Fruit fly (Drosophila melanogaster): ENCODE results near the gene AIF.

The AIF gene

dm6 chr2L:2161244-2162243, 10.0 kb downstream of the AIF start (continued):
- TF ChIP-seq Ravus (GFP tag; IDR thresholded peaks at IDR 0.05), result no peak
- no peak for TF ChIP-seq eve (GFP tag; optimal IDR thresholded peaks at IDR 0.05)
- TF ChIP-seq Gsc (GFP tag; IDR thresholded peaks at IDR 0.05), result no peak
- peak; percentile 58 for TF ChIP-seq CG10979 (tag; optimal IDR thresholded peaks at IDR 0.05)
- TF ChIP-seq Bdp1 (GFP tag; optimal IDR thresholded peaks at IDR 0.05), result no peak
- no peak for TF ChIP-seq Fer1 (GFP tag; optimal IDR thresholded peaks at IDR 0.05)
- TF ChIP-seq gt (GFP tag; IDR thresholded peaks at IDR 0.05), result no peak
- peak; percentile 5; the same call in 1 of the 2 replicates for TF ChIP-seq Rfx (GFP tag; IDR thresholded peaks at IDR 0.05)
- peak; percentile 96 for TF ChIP-seq CG15479 (GFP tag; optimal IDR thresholded peaks at IDR 0.05)
- TF ChIP-seq pum (GFP tag; optimal IDR thresholded peaks at IDR 0.05), result peak; percentile 28
- TF ChIP-seq croc (GFP tag; conservative IDR thresholded peaks at IDR 0.05), result no peak
- TF ChIP-seq CG8290 (GFP tag; optimal IDR thresholded peaks at IDR 0.05), result no peak
- no peak for TF ChIP-seq CG8290 (tag; optimal IDR thresholded peaks at IDR 0.05)
- TF ChIP-seq Hr39 (optimal IDR thresholded peaks at IDR 0.05), result no peak
- peak; percentile 33; the same call in 1 of the 3 replicates for TF ChIP-seq tgo (GFP tag; IDR thresholded peaks at IDR 0.05)
- no peak for TF ChIP-seq CG12744 (GFP tag; optimal IDR thresholded peaks at IDR 0.05)
- TF ChIP-seq bigmax (GFP tag; optimal IDR thresholded peaks at IDR 0.05), result no peak
- peak; percentile 63 for TF ChIP-seq CG4424 (GFP tag; optimal IDR thresholded peaks at IDR 0.05)
- no peak for TF ChIP-seq CG11085 (GFP tag; IDR thresholded peaks at IDR 0.05)
- no peak for TF ChIP-seq CG14860 (GFP tag; IDR thresholded peaks at IDR 0.05; ENCODE audit: partially characterized antibody)
- TF ChIP-seq CG8359 (GFP tag; optimal IDR thresholded peaks at IDR 0.05; ENCODE audit: borderline replicate concordance), result no peak
- TF ChIP-seq Abd-B (GFP tag; optimal IDR thresholded peaks at IDR 0.05), result peak; percentile 9
- no peak for TF ChIP-seq Bteb2 (GFP tag; optimal IDR thresholded peaks at IDR 0.05)
- no peak for TF ChIP-seq CG7357 (GFP tag; IDR thresholded peaks at IDR 0.05)
- TF ChIP-seq Deaf1 (tag; optimal IDR thresholded peaks at IDR 0.05), result peak; percentile 86
- peak; percentile 51 for TF ChIP-seq Scr (GFP tag; IDR thresholded peaks at IDR 0.05; ENCODE audit: partially characterized antibody)
- TF ChIP-seq CG2199 (GFP tag; IDR thresholded peaks at IDR 0.05), result peak; percentile 59; the same call in 1 of the 3 replicates
- TF ChIP-seq Dek (tag; optimal IDR thresholded peaks at IDR 0.05), result no peak
- TF ChIP-seq CG13424 (tag; optimal IDR thresholded peaks at IDR 0.05), result peak; percentile 47
- TF ChIP-seq Hr78 (GFP tag; optimal IDR thresholded peaks at IDR 0.05), result no peak
- TF ChIP-seq crol (GFP tag; IDR thresholded peaks at IDR 0.05), result peak; percentile 100
- TF ChIP-seq Taf1 (GFP tag; IDR thresholded peaks at IDR 0.05), result 0 out of 2 replicates have a peak, but pooled peaks have one; percentile 36
- peak; percentile 59 for TF ChIP-seq Jarid2 (GFP tag; optimal IDR thresholded peaks at IDR 0.05)
- peak; percentile 4 for TF ChIP-seq CG3065 (GFP tag; optimal IDR thresholded peaks at IDR 0.05)
- peak; percentile 33 to 36 for TF ChIP-seq bsh (GFP tag; optimal IDR thresholded peaks at IDR 0.05)
- TF ChIP-seq CG2129 (GFP tag; IDR thresholded peaks at IDR 0.05; ENCODE audit: partially characterized antibody), result no peak
- peak; percentile 79 for TF ChIP-seq CG4360 (GFP tag; IDR thresholded peaks at IDR 0.05)
- TF ChIP-seq pnt (GFP tag; optimal IDR thresholded peaks at IDR 0.05), result peak; percentile 53
- TF ChIP-seq CG9215 (GFP tag; IDR thresholded peaks at IDR 0.05), result 0 out of 2 replicates have a peak, but pooled peaks have one; percentile 9
- TF ChIP-seq CG32772 (GFP tag; IDR thresholded peaks at IDR 0.05), result peak; percentile 43
- TF ChIP-seq stc (GFP tag; IDR thresholded peaks at IDR 0.05), result no peak
- peak; percentile 48 for TF ChIP-seq CG18476 (GFP tag; optimal IDR thresholded peaks at IDR 0.05)
- TF ChIP-seq row (GFP tag; IDR thresholded peaks at IDR 0.05), result peak; percentile 83
- TF ChIP-seq CG8924 (tag; optimal IDR thresholded peaks at IDR 0.05), result peak; percentile 30
- TF ChIP-seq CG11696 (GFP tag; IDR thresholded peaks at IDR 0.05), result 0 out of 2 replicates have a peak, but pooled peaks have one; percentile 20
- peak; percentile 50 for TF ChIP-seq tin (GFP tag; optimal IDR thresholded peaks at IDR 0.05)
- no peak for TF ChIP-seq Sox100B (GFP tag; optimal IDR thresholded peaks at IDR 0.05)
- peak; percentile 20 for TF ChIP-seq CG1602 (GFP tag; optimal IDR thresholded peaks at IDR 0.05)
- TF ChIP-seq CG12942 (GFP tag; optimal IDR thresholded peaks at IDR 0.05), result no peak
